Worm (Caenorhabditis elegans): Measurements from ENCODE around the gene T22E5.1.
A peak's percentile ranks its signal among the peaks of the same experiment; 100 is the strongest.

Gene T22E5.1

ce11 chrX:6458001-6458400 is 45.3 kb downstream of the T22E5.1 start:
- TF ChIP-seq sma-9 (GFP tag; optimal IDR thresholded peaks at IDR 0.05): peak; percentile 9
- no peak for TF ChIP-seq sma-9 (tag; optimal IDR thresholded peaks at IDR 0.05)
- no peak for TF ChIP-seq lin-11 (tag; optimal IDR thresholded peaks at IDR 0.05)
- no peak for TF ChIP-seq ztf-1 (GFP tag; conservative IDR thresholded peaks at IDR 0.05)
- TF ChIP-seq nhr-21 (tag; optimal IDR thresholded peaks at IDR 0.05): no peak
- peak; percentile 17 for TF ChIP-seq gmeb-1 (tag; optimal IDR thresholded peaks at IDR 0.05)
- TF ChIP-seq fos-1 (tag; optimal IDR thresholded peaks at IDR 0.05): no peak
- no peak for TF ChIP-seq ceh-16 (tag; optimal IDR thresholded peaks at IDR 0.05)
- TF ChIP-seq Y55F3AM.14 (GFP tag; optimal IDR thresholded peaks at IDR 0.05): no peak

DNA sequence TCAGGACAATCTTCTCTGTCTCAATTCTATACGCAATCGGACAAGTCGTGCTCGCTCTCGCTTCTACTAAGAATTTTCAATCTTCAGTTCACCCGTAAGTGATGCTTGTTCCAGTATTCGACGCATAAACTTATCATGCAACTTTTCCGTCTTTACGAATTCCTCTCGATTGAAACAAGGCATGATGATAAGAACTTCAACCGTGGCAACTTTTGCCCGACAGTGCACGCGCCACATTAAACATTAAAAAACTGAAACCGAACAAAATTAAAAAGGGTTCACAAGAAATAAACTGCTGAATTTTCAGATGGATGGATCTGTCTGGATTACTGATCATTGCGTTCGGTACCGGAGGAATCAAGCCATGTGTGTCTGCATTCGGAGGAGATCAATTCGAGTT is 45.8 kb downstream of the T22E5.1 start:
- TF ChIP-seq Y55F3AM.14 (GFP tag; optimal IDR thresholded peaks at IDR 0.05): no peak
- TF ChIP-seq F13H6.1 (tag; optimal IDR thresholded peaks at IDR 0.05): no peak
- TF ChIP-seq ZK546.5 (tag; optimal IDR thresholded peaks at IDR 0.05): no peak
- peak; percentile 29 for TF ChIP-seq fos-1 (tag; optimal IDR thresholded peaks at IDR 0.05)
- TF ChIP-seq ceh-16 (tag; optimal IDR thresholded peaks at IDR 0.05): no peak
- no peak for TF ChIP-seq lin-13 (GFP tag; optimal IDR thresholded peaks at IDR 0.05)
- no peak for TF ChIP-seq ama-1 (optimal IDR thresholded peaks at IDR 0.05)
- TF ChIP-seq peb-1 (tag; optimal IDR thresholded peaks at IDR 0.05): no peak

DNA sequence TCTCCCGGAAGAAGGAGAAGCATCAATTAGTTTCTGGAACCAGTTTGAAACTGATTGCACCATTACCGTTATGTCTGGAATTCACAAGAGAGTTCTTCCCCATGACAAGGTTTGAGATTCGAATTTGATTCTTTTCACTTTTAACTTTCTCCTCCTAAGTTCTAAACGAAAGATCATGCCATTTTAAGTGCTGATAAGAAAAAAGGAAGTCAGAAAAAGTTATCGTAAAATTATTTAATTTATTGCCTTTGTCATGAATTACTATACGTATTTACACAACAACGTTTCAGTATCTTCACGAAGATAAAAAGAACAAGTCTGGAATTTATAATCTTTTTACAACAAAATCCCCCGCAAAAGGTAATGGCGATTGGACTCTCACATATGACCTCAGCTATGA is 47.4 kb downstream of the T22E5.1 start:
- TF ChIP-seq nhr-129 (tag; optimal IDR thresholded peaks at IDR 0.05) (no peak), fos-1 (tag; optimal IDR thresholded peaks at IDR 0.05) (peak; percentile 44), unc-62 (GFP tag; optimal IDR thresholded peaks at IDR 0.05) (no peak), crh-2 (tag; optimal IDR thresholded peaks at IDR 0.05) (peak; percentile 5)

DNA sequence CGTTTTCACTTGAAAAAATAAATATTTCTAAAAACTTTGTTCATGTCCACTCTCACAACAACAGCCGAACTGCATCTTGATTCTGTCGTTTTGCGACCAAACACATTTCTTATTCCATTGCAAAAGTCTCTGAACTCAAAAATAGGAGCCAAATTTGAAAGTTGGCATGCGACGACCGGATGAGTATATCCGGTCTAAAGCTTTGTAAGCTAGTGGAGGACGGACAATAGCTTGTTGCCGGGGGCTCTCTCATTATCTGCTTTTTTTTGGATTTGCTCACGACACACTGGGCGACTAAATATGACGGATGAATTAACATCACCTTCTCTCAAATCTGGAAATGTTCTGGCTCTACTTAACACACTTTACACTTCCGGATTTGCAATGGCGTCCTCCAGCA is 49.1 kb downstream of the T22E5.1 start, which contains the start of gene K04E7.1:
Gene K04E7.1 (plus strand): TSS at position 301 of the 400 bp plus-strand sequence.
- TF ChIP-seq R02D3.7 (tag; optimal IDR thresholded peaks at IDR 0.05) (no peak), ama-1 (optimal IDR thresholded peaks at IDR 0.05) (no peak), elt-3 (tag; optimal IDR thresholded peaks at IDR 0.05) (no peak), unc-55 (GFP tag; optimal IDR thresholded peaks at IDR 0.05) (no peak), unc-39 (tag; optimal IDR thresholded peaks at IDR 0.05) (no peak), lin-11 (tag; optimal IDR thresholded peaks at IDR 0.05) (no peak), ZK546.5 (tag; optimal IDR thresholded peaks at IDR 0.05) (no peak), snpc-4 (tag; optimal IDR thresholded peaks at IDR 0.05) (no peak), elt-1 (tag; optimal IDR thresholded peaks at IDR 0.05) (no peak), nhr-21 (tag; optimal IDR thresholded peaks at IDR 0.05) (no peak), alr-1 (tag; optimal IDR thresholded peaks at IDR 0.05) (no peak), dmd-4 (tag; optimal IDR thresholded peaks at IDR 0.05) (no peak), skn-1 (tag; optimal IDR thresholded peaks at IDR 0.05) (no peak), mdl-1 (tag; optimal IDR thresholded peaks at IDR 0.05) (no peak), F13H6.1 (tag; optimal IDR thresholded peaks at IDR 0.05) (no peak), nhr-6 (tag; optimal IDR thresholded peaks at IDR 0.05) (no peak), ztf-11 (tag; optimal IDR thresholded peaks at IDR 0.05) (no peak)

DNA sequence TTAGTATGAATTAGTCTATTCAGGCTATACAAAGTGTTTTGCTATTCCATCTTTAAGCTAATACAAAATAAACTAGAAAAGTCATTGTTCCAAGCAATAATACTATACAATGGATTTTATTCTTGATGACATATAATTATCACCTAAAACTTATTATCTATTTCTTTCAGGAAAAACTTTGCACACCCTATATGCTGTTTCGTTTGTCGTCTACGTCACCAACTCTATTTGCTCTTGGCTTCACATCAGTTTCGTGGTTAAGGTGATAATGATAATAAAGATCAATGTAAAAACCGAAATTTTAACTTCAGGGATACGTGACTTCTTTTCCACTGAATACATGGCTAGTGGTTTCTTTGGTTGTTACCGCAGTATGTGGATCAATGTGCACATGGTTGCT is 49.8 kb downstream of the T22E5.1 start:
- TF ChIP-seq ceh-82 (tag; optimal IDR thresholded peaks at IDR 0.05): no peak
- TF ChIP-seq ama-1 (optimal IDR thresholded peaks at IDR 0.05): no peak
- no peak for TF ChIP-seq gmeb-1 (tag; optimal IDR thresholded peaks at IDR 0.05)
- TF ChIP-seq fos-1 (tag; optimal IDR thresholded peaks at IDR 0.05): peak; percentile 55
- no peak for TF ChIP-seq elt-1 (tag; optimal IDR thresholded peaks at IDR 0.05)
- no peak for TF ChIP-seq ceh-16 (tag; optimal IDR thresholded peaks at IDR 0.05)
- no peak for TF ChIP-seq skn-1 (tag; optimal IDR thresholded peaks at IDR 0.05)
- peak; percentile 34 for TF ChIP-seq sma-9 (GFP tag; optimal IDR thresholded peaks at IDR 0.05)
- no peak for TF ChIP-seq sma-9 (tag; optimal IDR thresholded peaks at IDR 0.05)

ce11 chrX:6462995-6463462 is 50.4 kb downstream of the T22E5.1 start, which contains the start of gene C15B12.2:
Gene C15B12.2 (plus strand): TSS chrX:6463412.
- TF ChIP-seq fos-1 (tag; optimal IDR thresholded peaks at IDR 0.05): peak; percentile 71
- peak; percentile 46 for TF ChIP-seq sma-9 (GFP tag; optimal IDR thresholded peaks at IDR 0.05)
- no peak for TF ChIP-seq sma-9 (tag; optimal IDR thresholded peaks at IDR 0.05)
- TF ChIP-seq ZK546.5 (tag; optimal IDR thresholded peaks at IDR 0.05): no peak
- TF ChIP-seq crh-2 (tag; optimal IDR thresholded peaks at IDR 0.05): peak; percentile 31
- no peak for TF ChIP-seq blmp-1 (tag; optimal IDR thresholded peaks at IDR 0.05; ENCODE audit: insufficient read depth)
- no peak for TF ChIP-seq nhr-23 (tag; optimal IDR thresholded peaks at IDR 0.05)
- TF ChIP-seq nhr-129 (tag; optimal IDR thresholded peaks at IDR 0.05): no peak
- no peak for TF ChIP-seq lin-39 (tag; optimal IDR thresholded peaks at IDR 0.05)

Data from whole organism, L2 larva.